Fruit fly (Drosophila melanogaster) whole organism, embryonic: Measurements from ENCODE around the gene witty.

Experiments used
- Antp ChIP-seq: fragments of 200-800 bp; sonication (Bioruptor generic); optimal IDR thresholded peaks from 3 replicates; lab custom pipeline; 2016; ENCODE audit warnings: missing biosample characterization, missing genetic modification characterization
- BtbVII ChIP-seq: fragments of 200-800 bp; sonication (Bioruptor generic); optimal IDR thresholded peaks from 3 replicates; lab custom pipeline; 2017; ENCODE audit warnings: missing biosample characterization, mild to moderate bottlenecking, missing genetic modification characterization
- C15 ChIP-seq: fragments of 200-800 bp; sonication (Bioruptor generic); IDR thresholded peaks from 3 replicates; pipeline ENCODE4 v1.3.6; 2022; ENCODE audit warnings: missing biosample characterization, missing genetic modification characterization
- CG11560 ChIP-seq: fragments of 200-800 bp; sonication (Bioruptor generic); IDR thresholded peaks from 3 replicates; pipeline ENCODE4 v1.3.6; 2022; ENCODE audit warnings: missing biosample characterization, missing genetic modification characterization
- CG12155 ChIP-seq: fragments of 200-800 bp; sonication (Bioruptor generic); optimal IDR thresholded peaks from 3 replicates; lab custom pipeline; 2016; ENCODE audit warnings: missing biosample characterization, missing genetic modification characterization
- CG12391 ChIP-seq: fragments of 200-800 bp; sonication (Bioruptor generic); optimal IDR thresholded peaks from 3 replicates; lab custom pipeline; 2018; ENCODE audit warnings: missing biosample characterization, mild to moderate bottlenecking, missing genetic modification characterization, moderate library complexity
- CG1603 ChIP-seq: fragments of 200-800 bp; sonication (Bioruptor generic); optimal IDR thresholded peaks from 2 replicates; lab custom pipeline; 2019; ENCODE audit warnings: missing biosample characterization, mild to moderate bottlenecking, missing genetic modification characterization, moderate library complexity
- CG16815 ChIP-seq: fragments of 200-800 bp; sonication (Bioruptor generic); optimal IDR thresholded peaks from 3 replicates; lab custom pipeline; 2017; ENCODE audit warnings: missing biosample characterization, mild to moderate bottlenecking, missing genetic modification characterization
- CG18764 ChIP-seq: fragments of 200-800 bp; sonication (Bioruptor generic); optimal IDR thresholded peaks from 3 replicates; lab custom pipeline; 2016; ENCODE audit warnings: missing biosample characterization, missing genetic modification characterization
- CG2199 ChIP-seq: fragments of 200-800 bp; sonication (Bioruptor generic); IDR thresholded peaks from 3 replicates; pipeline ENCODE4 v1.3.6; 2022; ENCODE audit warnings: missing biosample characterization, missing genetic modification characterization
- CG2678 ChIP-seq: fragments of 200-800 bp; sonication (Bioruptor generic); optimal IDR thresholded peaks from 3 replicates; lab custom pipeline; 2019; ENCODE audit warnings: missing biosample characterization, mild to moderate bottlenecking, missing genetic modification characterization, moderate library complexity
- CG2875 ChIP-seq: fragments of 200-800 bp; sonication (Bioruptor generic); optimal IDR thresholded peaks from 2 replicates; lab custom pipeline; 2017; ENCODE audit warnings: missing biosample characterization, mild to moderate bottlenecking, missing genetic modification characterization, missing genetic modification reagents
- CG2889 ChIP-seq: fragments of 200-800 bp; sonication (Bioruptor generic); IDR thresholded peaks from 3 replicates; pipeline ENCODE4 v1.3.6; 2022; ENCODE audit warnings: missing biosample characterization, missing genetic modification characterization
- CG30020 ChIP-seq: fragments of 200-800 bp; optimal IDR thresholded peaks from 2 replicates; lab custom pipeline; 2019; ENCODE audit warnings: missing biosample characterization, mild to moderate bottlenecking, missing genetic modification characterization, moderate library complexity
- CG34376 ChIP-seq: fragments of 200-800 bp; sonication (Bioruptor generic); optimal IDR thresholded peaks from 2 replicates; lab custom pipeline; 2018; ENCODE audit warnings: missing biosample characterization, mild to moderate bottlenecking, missing genetic modification characterization
- CG6791 ChIP-seq: fragments of 200-800 bp; sonication (Bioruptor generic); IDR thresholded peaks from 3 replicates; pipeline ENCODE4 v1.3.6; 2022; ENCODE audit warnings: missing biosample characterization, missing genetic modification characterization; ENCODE audit not compliant: partially characterized antibody
- CG7372 ChIP-seq: fragments of 200-800 bp; sonication (Bioruptor generic); IDR thresholded peaks from 2 replicates; pipeline ENCODE4 v1.3.6; 2022; ENCODE audit warnings: missing biosample characterization, missing genetic modification characterization
- CG7987 ChIP-seq: fragments of 200-800 bp; sonication (Bioruptor generic); optimal IDR thresholded peaks from 2 replicates; lab custom pipeline; 2018; ENCODE audit warnings: missing biosample characterization, mild to moderate bottlenecking, missing genetic modification characterization, moderate library complexity
- CG8359 ChIP-seq: fragments of 200-800 bp; sonication (Bioruptor generic); optimal IDR thresholded peaks from 2 replicates; lab custom pipeline; 2017; ENCODE audit warnings: missing biosample characterization, mild to moderate bottlenecking, missing genetic modification characterization, borderline replicate concordance
- CG8765 ChIP-seq: fragments of 200-800 bp; sonication (Bioruptor generic); IDR thresholded peaks from 2 replicates; pipeline ENCODE4 v1.3.6; 2022; ENCODE audit warnings: missing biosample characterization, missing genetic modification characterization
- CTCF ChIP-seq: fragments of 200-800 bp; sonication (Bioruptor generic); optimal IDR thresholded peaks from 2 replicates; lab custom pipeline; 2017; ENCODE audit warnings: missing biosample characterization, mild to moderate bottlenecking, missing genetic modification characterization, moderate library complexity
- E2f2 ChIP-seq: fragments of 200-800 bp; sonication (Bioruptor generic); IDR thresholded peaks from 2 replicates; pipeline ENCODE4 v1.3.6; 2022; ENCODE audit warnings: missing biosample characterization, missing genetic modification characterization
- Gug ChIP-seq: fragments of 200-800 bp; sonication (Bioruptor generic); IDR thresholded peaks from 4 replicates; pipeline ENCODE4 v1.3.6; 2022; ENCODE audit warnings: missing biosample characterization, missing genetic modification characterization
- Hmr ChIP-seq: fragments of 200-800 bp; sonication (Bioruptor generic); optimal IDR thresholded peaks from 3 replicates; lab custom pipeline; 2017; ENCODE audit warnings: mild to moderate bottlenecking, missing biosample characterization, missing genetic modification reagents, missing genetic modification characterization
- Hr39 ChIP-seq: fragments of >200 bp; optimal IDR thresholded peaks from 2 replicates; lab custom pipeline; 2017
- Lim3 ChIP-seq: fragments of 200-800 bp; sonication (Bioruptor generic); IDR thresholded peaks from 2 replicates; pipeline ENCODE4 v1.3.6; 2022; ENCODE audit warnings: missing biosample characterization, missing genetic modification characterization
- MESR4 ChIP-seq: fragments of 200-800 bp; sonication (Bioruptor generic); optimal IDR thresholded peaks from 2 replicates; lab custom pipeline; 2018; ENCODE audit warnings: missing biosample characterization, mild to moderate bottlenecking, missing genetic modification characterization, moderate library complexity
- NC2α ChIP-seq: fragments of 200-800 bp; sonication (Bioruptor generic); optimal IDR thresholded peaks from 2 replicates; lab custom pipeline; 2016; ENCODE audit warnings: missing biosample characterization, missing genetic modification characterization
- Optix ChIP-seq: fragments of 200-800 bp; sonication (Bioruptor generic); IDR thresholded peaks from 3 replicates; pipeline ENCODE4 v1.3.6; 2022; ENCODE audit warnings: missing biosample characterization, missing genetic modification characterization
- Sry-δ ChIP-seq: fragments of 200-800 bp; sonication (Bioruptor generic); optimal IDR thresholded peaks from 2 replicates; lab custom pipeline; 2016; ENCODE audit warnings: missing biosample characterization, missing genetic modification characterization
- Stat92E ChIP-seq, 3 experiments: fragments of >200 bp in 2 of 3; fragments of 200-800 bp in 1 of 3; sonication (Bioruptor generic) in 1 of 3; optimal IDR thresholded peaks; 2 replicates each; lab custom pipeline; 2017 to 2019; ENCODE audit warnings: missing biosample characterization in 3 of 3, missing genetic modification characterization in 3 of 3, mild to moderate bottlenecking in 1 of 3, moderate library complexity in 1 of 3
- aop ChIP-seq: fragments of 200-800 bp; sonication (Bioruptor generic); IDR thresholded peaks from 2 replicates; pipeline ENCODE4 v1.3.6; 2022; ENCODE audit warnings: missing biosample characterization, missing genetic modification characterization
- ato ChIP-seq: fragments of 200-800 bp; sonication (Bioruptor generic); IDR thresholded peaks from 2 replicates; pipeline ENCODE4 v1.3.6; 2022; ENCODE audit warnings: missing biosample characterization, missing genetic modification characterization; ENCODE audit not compliant: partially characterized antibody
- cas ChIP-seq: fragments of 200-800 bp; sonication (Bioruptor generic); IDR thresholded peaks from 2 replicates; pipeline ENCODE4 v1.3.6; 2022; ENCODE audit warnings: missing biosample characterization, missing genetic modification characterization
- chm ChIP-seq: fragments of 200-800 bp; sonication (Bioruptor generic); IDR thresholded peaks from 2 replicates; pipeline ENCODE4 v1.3.6; 2022; ENCODE audit warnings: missing biosample characterization, missing genetic modification characterization
- cwo ChIP-seq: fragments of 200-800 bp; sonication (Bioruptor generic); optimal IDR thresholded peaks from 3 replicates; lab custom pipeline; 2017; ENCODE audit warnings: missing biosample characterization, missing genetic modification characterization, mild to moderate bottlenecking, moderate library complexity, missing genetic modification reagents
- dati ChIP-seq: fragments of 200-800 bp; sonication (Bioruptor generic); IDR thresholded peaks from 2 replicates; pipeline ENCODE4 v1.3.6; 2022; ENCODE audit warnings: missing biosample characterization, missing genetic modification characterization
- disco-r ChIP-seq: fragments of 200-800 bp; sonication (Bioruptor generic); optimal IDR thresholded peaks from 2 replicates; lab custom pipeline; 2016; ENCODE audit warnings: missing biosample characterization, missing genetic modification characterization
- ftz-f1 ChIP-seq: fragments of 200-800 bp; sonication (Bioruptor generic); optimal IDR thresholded peaks from 2 replicates; lab custom pipeline; 2016; ENCODE audit warnings: missing biosample characterization, missing genetic modification characterization
- fu2 ChIP-seq: fragments of 200-800 bp; sonication (Bioruptor generic); optimal IDR thresholded peaks from 2 replicates; lab custom pipeline; 2016; ENCODE audit warnings: missing biosample characterization, missing genetic modification characterization
- gcm ChIP-seq: fragments of 200-800 bp; sonication (Bioruptor generic); optimal IDR thresholded peaks from 2 replicates; lab custom pipeline; 2019; ENCODE audit warnings: missing biosample characterization, mild to moderate bottlenecking, missing genetic modification characterization, moderate library complexity
- h ChIP-seq: fragments of >200 bp; optimal IDR thresholded peaks from 2 replicates; lab custom pipeline; 2017
- hb ChIP-seq: fragments of 200-800 bp; sonication (Bioruptor generic); IDR thresholded peaks from 3 replicates; pipeline ENCODE4 v1.3.6; 2022; ENCODE audit warnings: missing biosample characterization, missing genetic modification characterization; ENCODE audit not compliant: partially characterized antibody
- pros ChIP-seq: fragments of 200-800 bp; sonication (Bioruptor generic); optimal IDR thresholded peaks from 3 replicates; lab custom pipeline; 2019; ENCODE audit warnings: missing biosample characterization, mild to moderate bottlenecking, missing genetic modification characterization, moderate library complexity
- pum ChIP-seq: fragments of 200-800 bp; sonication (Bioruptor generic); optimal IDR thresholded peaks from 2 replicates; lab custom pipeline; 2016; ENCODE audit warnings: missing biosample characterization, missing genetic modification characterization
- salm ChIP-seq: fragments of 200-800 bp; sonication (Bioruptor generic); optimal IDR thresholded peaks from 2 replicates; lab custom pipeline; 2018; ENCODE audit warnings: missing biosample characterization, mild to moderate bottlenecking, missing genetic modification characterization
- stwl ChIP-seq: fragments of 200-800 bp; sonication (Bioruptor generic); optimal IDR thresholded peaks from 3 replicates; lab custom pipeline; 2018; ENCODE audit warnings: missing biosample characterization, mild to moderate bottlenecking, missing genetic modification characterization, moderate library complexity
- tio ChIP-seq: fragments of 200-800 bp; sonication (Bioruptor generic); optimal IDR thresholded peaks from 2 replicates; lab custom pipeline; 2017; ENCODE audit warnings: missing biosample characterization, missing genetic modification characterization, inconsistent platforms
- trh ChIP-seq: fragments of 200-800 bp; sonication (Bioruptor generic); optimal IDR thresholded peaks from 2 replicates; lab custom pipeline; 2016; ENCODE audit warnings: missing biosample characterization, missing genetic modification characterization
- vnd ChIP-seq: fragments of 200-800 bp; sonication (Bioruptor generic); IDR thresholded peaks from 3 replicates; pipeline ENCODE4 v1.3.6; 2022; ENCODE audit warnings: missing biosample characterization, missing genetic modification characterization; ENCODE audit not compliant: partially characterized antibody

Gene witty

dm6 chr2L:8292159-8292887, 45.8 kb upstream of the witty start (continued):
- peak; percentile 95 for TF ChIP-seq Hmr (GFP tag; lab: Kevin White, UChicago)
- TF ChIP-seq CTCF (GFP tag; lab: Kevin White, UChicago), result peak; percentile 69
- TF ChIP-seq E2f2 (GFP tag; lab: Robert Waterston, UW), result peak; percentile 83
- peak; percentile 94 for TF ChIP-seq CG2875 (GFP tag; lab: Kevin White, UChicago)
- TF ChIP-seq fu2 (GFP tag; lab: Kevin White, UChicago), result peak; percentile 85
- TF ChIP-seq ato (GFP tag; lab: Robert Waterston, UW), result no peak
- TF ChIP-seq Hr39, result no peak
- TF ChIP-seq CG12391 (tag; lab: Kevin White, UChicago), result peak; percentile 97
- peak; percentile 98 for TF ChIP-seq salm (tag; lab: Kevin White, UChicago)
- peak; percentile 75 for TF ChIP-seq pros (GFP tag; lab: Kevin White, UChicago)
- peak; percentile 89 for TF ChIP-seq disco-r (GFP tag; lab: Kevin White, UChicago)
- TF ChIP-seq CG16815 (GFP tag; lab: Kevin White, UChicago), result peak; percentile 86
- TF ChIP-seq CG2678, result peak; percentile 99
- TF ChIP-seq CG8359 (GFP tag; lab: Kevin White, UChicago), result peak; percentile 82
- TF ChIP-seq CG8765 (GFP tag; lab: Robert Waterston, UW), result peak; percentile 90
- peak; percentile 91 for TF ChIP-seq tio (GFP tag; lab: Kevin White, UChicago)
- TF ChIP-seq CG7987 (GFP tag; lab: Kevin White, UChicago), result peak; percentile 86
- peak; percentile 92 for TF ChIP-seq cas
- TF ChIP-seq Gug (GFP tag; lab: Robert Waterston, UW), result peak; percentile 91
- TF ChIP-seq hb (GFP tag; lab: Robert Waterston, UW), result no peak
- TF ChIP-seq CG34376 (GFP tag; lab: Kevin White, UChicago), result peak; percentile 96
- peak; percentile 93 for TF ChIP-seq CG1603 (tag; lab: Kevin White, UChicago)
- TF ChIP-seq pum (GFP tag; lab: Kevin White, UChicago), result peak; percentile 92
- peak; percentile 94 for TF ChIP-seq BtbVII (GFP tag; lab: Kevin White, UChicago)
- peak; percentile 89 for TF ChIP-seq trh
- TF ChIP-seq Sry-δ (GFP tag; lab: Kevin White, UChicago), result peak; percentile 48
- TF ChIP-seq CG11560 (tag; lab: Robert Waterston, UW), result peak; percentile 89
- TF ChIP-seq aop (GFP tag; lab: Robert Waterston, UW), result peak; percentile 83; the same call in 1 of the 2 replicates
- peak; percentile 98 for TF ChIP-seq chm
- TF ChIP-seq CG18764 (GFP tag; lab: Kevin White, UChicago), result peak; percentile 91
- peak; percentile 93 for TF ChIP-seq C15
- TF ChIP-seq CG30020 (tag; lab: Kevin White, UChicago), result peak; percentile 81
- peak; percentile 46 for TF ChIP-seq MESR4 (GFP tag; lab: Kevin White, UChicago)
- TF ChIP-seq CG2199 (GFP tag; lab: Robert Waterston, UW), result peak; percentile 98
- TF ChIP-seq gcm (GFP tag; lab: Kevin White, UChicago), result peak; percentile 95
- TF ChIP-seq Antp (GFP tag; lab: Kevin White, UChicago), result peak; percentile 90
- TF ChIP-seq vnd (GFP tag; lab: Robert Waterston, UW), result no peak
- TF ChIP-seq Stat92E (GFP tag; optimal IDR thresholded peaks at IDR 0.05; lab: Kevin White, UChicago), result peak in 1 of 3 experiments; percentile 94
- TF ChIP-seq h, result no peak
- TF ChIP-seq cwo, result peak; percentile 94
- TF ChIP-seq stwl (tag; lab: Kevin White, UChicago), result peak; percentile 38
- peak; percentile 90 for TF ChIP-seq Lim3 (GFP tag; lab: Robert Waterston, UW)
- no peak for TF ChIP-seq CG6791 (GFP tag; lab: Robert Waterston, UW)
- TF ChIP-seq CG2889 (GFP tag; lab: Robert Waterston, UW), result peak; percentile 95
- TF ChIP-seq dati (GFP tag; lab: Robert Waterston, UW), result peak; percentile 91
- peak; percentile 95 for TF ChIP-seq CG7372 (GFP tag; lab: Robert Waterston, UW)
- TF ChIP-seq NC2α, result peak; percentile 84
- TF ChIP-seq ftz-f1, result peak; percentile 57
- peak; percentile 87 for TF ChIP-seq Optix (GFP tag; lab: Robert Waterston, UW)
- TF ChIP-seq CG12155, result peak; percentile 90
